Worm (Caenorhabditis elegans): ENCODE measurements around the gene flp-20.

DNA sequence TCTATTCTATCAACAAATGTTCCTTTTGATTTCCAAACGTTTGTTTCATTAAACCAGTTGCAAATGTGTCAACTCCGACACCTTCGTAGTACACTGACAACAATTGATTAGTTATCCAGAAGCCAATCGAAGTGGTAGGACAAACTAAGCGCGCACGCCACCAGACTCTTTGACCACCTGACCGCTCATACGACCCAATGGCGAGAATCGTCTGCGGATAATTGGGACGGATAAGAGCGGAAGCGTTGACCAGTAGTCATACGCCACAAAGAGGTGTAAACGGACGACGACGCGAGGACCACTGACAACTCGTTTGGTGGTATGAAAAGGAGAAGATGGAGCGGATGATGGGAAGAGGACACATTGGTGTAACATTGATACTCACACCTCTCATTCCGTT is 49.3 kb downstream of the flp-20 start:
- TF ChIP-seq nfya-1 (tag; optimal IDR thresholded peaks at IDR 0.05) (peak; percentile 19), ahr-1 (tag; optimal IDR thresholded peaks at IDR 0.05) (no peak), eyg-1 (tag; optimal IDR thresholded peaks at IDR 0.05) (no peak), ama-1 (optimal IDR thresholded peaks at IDR 0.05) (no peak), ztf-16 (tag; optimal IDR thresholded peaks at IDR 0.05) (no peak), tbx-2 (tag; optimal IDR thresholded peaks at IDR 0.05) (peak; percentile 17), che-1 (tag; optimal IDR thresholded peaks at IDR 0.05) (no peak), npax-4 (tag; optimal IDR thresholded peaks at IDR 0.05) (no peak)
